Fruit fly (Drosophila melanogaster) Kc167 (cell line): ENCODE data around the gene Eip63F-1.

Source experiments
- Myc ChIP-seq: fragments of >200 bp; optimal IDR thresholded peaks from 2 replicates; lab custom pipeline; 2017; ENCODE audit warnings: missing external identifiers
- h ChIP-seq: fragments of >200 bp; optimal IDR thresholded peaks from 3 replicates; lab custom pipeline; 2018; ENCODE audit warnings: missing external identifiers
- insv ChIP-seq: fragments of >200 bp; optimal IDR thresholded peaks from 3 replicates; lab custom pipeline; 2018; ENCODE audit warnings: missing external identifiers
- psq ChIP-seq: fragments of >200 bp; optimal IDR thresholded peaks from 2 replicates; lab custom pipeline; 2017; ENCODE audit warnings: missing external identifiers

- TF ChIP-seq insv (lab: Kevin White, UChicago) = no peak
- TF ChIP-seq Myc (lab: Kevin White, UChicago) = no peak
- no peak for TF ChIP-seq h (lab: Kevin White, UChicago)
- no peak for TF ChIP-seq psq
Measured at dm6 chr3L:3983466-3983946, 48.1 kb upstream of the Eip63F-1 start, which contains the start of gene scrt.
